Worm (Caenorhabditis elegans): ENCODE measurements around the gene T24A6.16.
"Not testable (repeated sequence)": the region's sequence is repeated elsewhere in the genome, so short reads cannot be mapped to it uniquely, and the experiment has no call there.

DNA sequence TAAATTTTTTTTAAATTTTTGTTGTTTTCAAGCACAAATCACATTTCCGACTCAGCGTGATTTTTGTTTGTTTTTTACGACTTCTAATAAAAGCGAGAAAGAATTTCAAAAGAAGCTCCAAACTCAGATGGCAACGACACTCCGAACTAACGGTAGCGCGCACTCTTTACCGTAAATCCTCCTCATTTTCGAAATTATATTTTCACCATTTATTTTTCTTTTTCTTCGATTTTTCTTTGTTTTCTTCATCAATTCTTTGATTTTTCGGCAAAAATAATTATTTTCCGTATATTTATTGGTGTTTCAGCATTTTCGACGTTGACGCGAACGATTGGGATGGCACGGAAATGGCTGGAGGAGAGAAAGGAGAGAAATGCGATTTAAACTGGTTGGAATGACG, 4.0 kb downstream of the T24A6.16 start, which contains the start of gene T24A6.1:
- TF ChIP-seq ama-1 (optimal IDR thresholded peaks at IDR 0.05); mml-1 (tag; optimal IDR thresholded peaks at IDR 0.05); ceh-82 (tag; optimal IDR thresholded peaks at IDR 0.05); zag-1 (tag; optimal IDR thresholded peaks at IDR 0.05); ztf-11 (tag; optimal IDR thresholded peaks at IDR 0.05): not testable (repeated sequence)
